Fruit fly (Drosophila melanogaster): ENCODE data around the gene CG13807.

CG13807 gene

DNA sequence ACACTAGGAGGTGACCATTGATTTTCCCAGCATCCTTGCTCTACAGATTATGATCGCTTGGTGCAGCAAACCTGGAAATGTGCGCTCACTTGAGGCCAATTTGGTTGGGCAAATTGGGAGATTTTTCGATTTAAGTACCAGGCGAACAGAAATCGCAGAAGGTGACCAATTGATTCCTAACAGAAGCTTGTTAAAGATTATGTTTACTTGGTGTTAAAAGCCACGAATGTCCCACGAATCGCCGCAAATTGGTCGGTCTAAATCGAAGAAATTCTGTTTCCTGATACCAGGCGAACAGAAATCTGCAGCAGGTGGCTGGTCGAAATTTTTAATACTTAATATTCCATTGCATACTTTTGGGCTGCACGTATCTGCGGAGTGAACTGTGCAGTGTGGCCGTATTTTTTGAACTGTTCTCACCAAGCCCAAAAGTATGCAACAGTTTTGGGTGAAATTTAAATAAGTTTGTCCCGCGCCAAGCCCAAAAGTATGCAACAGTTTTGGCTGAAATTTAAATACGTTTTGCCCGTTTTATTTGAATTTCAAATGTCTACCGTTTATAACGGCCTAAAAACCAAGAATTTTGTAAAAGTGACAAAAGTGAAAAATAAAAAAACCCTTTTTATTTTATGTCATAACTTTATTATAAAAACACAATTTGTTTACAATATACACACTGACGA lies 18.7 kb upstream of the CG13807 start, which contains the start of gene CG32301:
Gene CG32301 (plus strand): TSS at position 633 of the 683 bp plus-strand sequence.
- no peak for TF ChIP-seq D1 (tag; optimal IDR thresholded peaks at IDR 0.05)
- TF ChIP-seq CG14655 (GFP tag; optimal IDR thresholded peaks at IDR 0.05) = no peak
- TF ChIP-seq CG12605 (GFP tag; IDR thresholded peaks at IDR 0.05) = no peak
- TF ChIP-seq Snoo (tag; optimal IDR thresholded peaks at IDR 0.05) = no peak
- no peak for TF ChIP-seq Ets98B (GFP tag; IDR thresholded peaks at IDR 0.05)

DNA sequence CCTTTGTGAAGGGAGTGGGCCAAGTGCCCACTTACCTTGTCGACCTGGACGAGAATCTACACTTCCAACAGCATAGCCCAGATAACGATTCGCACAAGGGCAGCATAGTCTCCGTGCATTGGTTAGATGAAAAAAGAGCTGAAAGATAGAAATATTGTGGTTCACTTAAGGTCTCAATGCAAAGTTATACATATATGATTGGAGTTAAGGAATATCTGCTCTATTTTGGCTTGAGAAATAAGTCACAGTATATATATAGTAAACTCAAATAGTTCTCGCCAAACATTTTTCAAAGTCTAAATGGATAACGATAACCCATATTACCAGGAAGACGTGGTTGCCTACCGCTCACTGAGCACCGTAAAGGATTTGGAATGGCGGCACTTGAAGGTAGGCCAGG lies 14.4 kb upstream of the CG13807 start, which contains the start of gene CG32305:
Gene CG32305 (plus strand): TSS at position 301 of the 400 bp plus-strand sequence.
- no peak for TF ChIP-seq rn (GFP tag; IDR thresholded peaks at IDR 0.05)
- no peak for TF ChIP-seq CG34367 (tag; optimal IDR thresholded peaks at IDR 0.05)
- TF ChIP-seq CG8301 (tag; optimal IDR thresholded peaks at IDR 0.05) = no peak
- TF ChIP-seq CG17806 (tag; optimal IDR thresholded peaks at IDR 0.05) = no peak
- TF ChIP-seq CG8159 (tag; optimal IDR thresholded peaks at IDR 0.05) = no peak
- no peak for TF ChIP-seq Snoo (tag; optimal IDR thresholded peaks at IDR 0.05)
- no peak for TF ChIP-seq CG4496 (GFP tag; IDR thresholded peaks at IDR 0.05)
- no peak for TF ChIP-seq D1 (tag; optimal IDR thresholded peaks at IDR 0.05)
- no peak for TF ChIP-seq CG10348 (GFP tag; IDR thresholded peaks at IDR 0.05)
- TF ChIP-seq CG15710 (tag; optimal IDR thresholded peaks at IDR 0.05) = no peak
- no peak for TF ChIP-seq CG32121 (GFP tag; IDR thresholded peaks at IDR 0.05)
- no peak for TF ChIP-seq Pif1A (GFP tag; optimal IDR thresholded peaks at IDR 0.05)
- TF ChIP-seq CG12605 (GFP tag; IDR thresholded peaks at IDR 0.05) = no peak
- no peak for TF ChIP-seq CG13204 (GFP tag; optimal IDR thresholded peaks at IDR 0.05)
- no peak for TF ChIP-seq CG14655 (GFP tag; optimal IDR thresholded peaks at IDR 0.05)
- no peak for TF ChIP-seq gl (tag; optimal IDR thresholded peaks at IDR 0.05)
- no peak for TF ChIP-seq EcR (GFP tag; optimal IDR thresholded peaks at IDR 0.05)

dm6 chr3L:2253962-2254662 lies 8.6 kb upstream of the CG13807 start:
- TF ChIP-seq rn (GFP tag; IDR thresholded peaks at IDR 0.05) (no peak), Pif1B (GFP tag; optimal IDR thresholded peaks at IDR 0.05) (no peak), EcR (GFP tag; optimal IDR thresholded peaks at IDR 0.05) (no peak), CG34367 (tag; optimal IDR thresholded peaks at IDR 0.05) (no peak), CG12605 (GFP tag; IDR thresholded peaks at IDR 0.05) (no peak), CG8301 (tag; optimal IDR thresholded peaks at IDR 0.05) (no peak), CG13204 (GFP tag; optimal IDR thresholded peaks at IDR 0.05) (no peak), Ets98B (GFP tag; IDR thresholded peaks at IDR 0.05) (no peak), CG15710 (tag; optimal IDR thresholded peaks at IDR 0.05) (no peak), fd96Ca (GFP tag; IDR thresholded peaks at IDR 0.05) (no peak), CG17806 (tag; optimal IDR thresholded peaks at IDR 0.05) (no peak), Pif1A (GFP tag; optimal IDR thresholded peaks at IDR 0.05) (no peak), CG4496 (GFP tag; IDR thresholded peaks at IDR 0.05) (no peak), gl (tag; optimal IDR thresholded peaks at IDR 0.05) (no peak), D1 (tag; optimal IDR thresholded peaks at IDR 0.05) (no peak), CG10348 (GFP tag; IDR thresholded peaks at IDR 0.05) (no peak), CG9948 (tag; optimal IDR thresholded peaks at IDR 0.05) (no peak), CG14655 (GFP tag; optimal IDR thresholded peaks at IDR 0.05) (no peak)

- TF ChIP-seq EcR (GFP tag; optimal IDR thresholded peaks at IDR 0.05) (no peak), CG34367 (tag; optimal IDR thresholded peaks at IDR 0.05) (no peak), Ets98B (GFP tag; IDR thresholded peaks at IDR 0.05) (peak; percentile 29), CG4496 (GFP tag; IDR thresholded peaks at IDR 0.05) (no peak), Snoo (tag; optimal IDR thresholded peaks at IDR 0.05) (no peak), CG14655 (GFP tag; optimal IDR thresholded peaks at IDR 0.05) (no peak), CG8159 (tag; optimal IDR thresholded peaks at IDR 0.05) (no peak)
These were observed 6.9 kb upstream of the CG13807 start for dm6 chr3L:2255775-2256174.

DNA sequence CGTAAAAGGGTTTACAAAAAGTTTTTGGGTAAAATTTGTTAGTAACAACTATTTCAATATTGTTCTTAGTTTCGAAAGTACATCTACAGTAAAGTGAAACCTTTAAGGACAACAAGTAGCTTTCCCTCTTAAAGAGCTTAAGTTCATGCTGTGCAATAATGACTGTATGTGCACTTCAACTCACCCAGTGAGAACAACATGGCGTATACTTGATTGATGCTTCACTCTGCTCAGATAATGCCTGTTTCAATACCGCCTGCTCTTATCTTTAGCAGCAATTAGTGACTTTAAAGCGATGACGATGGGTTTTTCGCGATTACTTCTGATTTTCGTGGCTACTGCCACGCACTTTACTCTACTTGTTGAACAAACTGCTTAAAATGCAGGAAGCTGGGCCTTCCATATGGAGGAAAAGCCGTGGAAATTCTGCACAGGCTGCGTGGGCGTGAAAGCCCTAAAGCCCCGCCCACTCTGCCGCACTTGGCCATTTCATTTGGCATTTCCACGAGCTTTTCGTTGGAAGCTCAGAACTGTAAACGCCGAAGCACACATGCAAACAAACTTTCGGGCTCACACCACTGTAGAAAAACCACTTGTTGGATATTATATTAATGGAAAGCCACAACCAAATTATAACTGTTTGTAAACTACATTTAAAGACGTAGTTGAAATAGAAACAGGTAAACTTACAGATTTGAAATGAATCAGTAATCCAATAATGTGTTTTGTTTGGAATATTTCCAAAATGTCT lies 6.1 kb upstream of the CG13807 start:
- TF ChIP-seq CG17806 (tag; optimal IDR thresholded peaks at IDR 0.05) = no peak
- peak; percentile 62; the same call in 1 of the 2 replicates for TF ChIP-seq CG12605 (GFP tag; IDR thresholded peaks at IDR 0.05)

DNA sequence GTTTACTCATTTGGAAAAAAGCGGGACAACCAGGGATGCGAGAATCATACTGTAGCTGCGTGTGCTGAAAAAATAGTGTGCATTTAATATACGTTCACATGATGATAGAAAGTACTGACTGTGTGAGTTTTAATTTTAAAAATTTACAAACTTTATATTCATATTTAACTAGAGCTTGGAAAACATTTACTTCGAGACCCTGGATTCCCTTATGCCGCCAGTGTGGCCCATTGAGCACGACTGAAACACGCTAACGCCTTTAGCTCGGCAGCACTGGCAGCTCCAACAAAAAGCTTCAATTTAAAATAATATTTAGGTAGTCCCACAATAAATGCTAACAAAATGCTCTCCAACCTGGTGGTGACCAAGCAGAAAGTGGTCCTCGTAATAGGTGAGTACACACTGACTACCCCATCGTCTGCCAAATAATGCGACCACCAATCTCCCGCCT lies 5.3 kb upstream of the CG13807 start, which contains the start of the genes CG1275 and Elp5:
Gene CG1275 (minus strand): TSS at position 12 of the 451 bp plus-strand sequence.
Gene Elp5 (plus strand): TSS at position 45 of the 451 bp plus-strand sequence.
- TF ChIP-seq D1 (tag; optimal IDR thresholded peaks at IDR 0.05) (no peak), Ets98B (GFP tag; IDR thresholded peaks at IDR 0.05) (peak; percentile 100), CG34367 (tag; optimal IDR thresholded peaks at IDR 0.05) (peak; percentile 99), Pif1B (GFP tag; optimal IDR thresholded peaks at IDR 0.05) (peak; percentile 98), rn (GFP tag; IDR thresholded peaks at IDR 0.05) (peak; percentile 99), gl (tag; optimal IDR thresholded peaks at IDR 0.05) (peak; percentile 98), EcR (GFP tag; optimal IDR thresholded peaks at IDR 0.05) (peak; percentile 93), CG9948 (tag; optimal IDR thresholded peaks at IDR 0.05) (peak; percentile 99), CG17806 (tag; optimal IDR thresholded peaks at IDR 0.05) (peak; percentile 97), CG13204 (GFP tag; optimal IDR thresholded peaks at IDR 0.05) (peak; percentile 95), CG4496 (GFP tag; IDR thresholded peaks at IDR 0.05) (peak; percentile 100), CG8301 (tag; optimal IDR thresholded peaks at IDR 0.05) (peak; percentile 98), fd96Ca (GFP tag; IDR thresholded peaks at IDR 0.05) (peak; percentile 100), CG12605 (GFP tag; IDR thresholded peaks at IDR 0.05) (peak; percentile 100), CG10348 (GFP tag; IDR thresholded peaks at IDR 0.05) (peak; percentile 98), Pif1A (GFP tag; optimal IDR thresholded peaks at IDR 0.05) (peak; percentile 99), CG32121 (GFP tag; IDR thresholded peaks at IDR 0.05) (peak; percentile 99), CG14655 (GFP tag; optimal IDR thresholded peaks at IDR 0.05) (peak; percentile 97), CG15710 (tag; optimal IDR thresholded peaks at IDR 0.05) (peak; percentile 99), Snoo (tag; optimal IDR thresholded peaks at IDR 0.05) (peak; percentile 97), CG8159 (tag; optimal IDR thresholded peaks at IDR 0.05) (peak; percentile 97)

Measured in whole organism, pupa.